Worm (Caenorhabditis elegans) whole organism, late embryonic: ENCODE measurements around the gene ghi-1.

Experiments
- T23F11.4 ChIP-seq: fragments of 200-800 bp; sonication (Bioruptor generic); optimal IDR thresholded peaks from 2 replicates; lab custom pipeline; 2018; ENCODE audit warnings: mild to moderate bottlenecking, missing genetic modification characterization, missing compliant biosample characterization
- ahr-1 ChIP-seq: sonication (generic microtip); optimal IDR thresholded peaks from 2 replicates; lab custom pipeline; 2016; ENCODE audit warnings: missing genetic modification characterization, missing compliant biosample characterization
- elt-2 ChIP-seq: sonication (generic microtip); optimal IDR thresholded peaks from 2 replicates; lab custom pipeline; 2016; ENCODE audit warnings: missing genetic modification reagents, missing genetic modification characterization, missing compliant biosample characterization
- eyg-1 ChIP-seq: sonication (generic microtip); optimal IDR thresholded peaks from 2 replicates; lab custom pipeline; 2016; ENCODE audit warnings: missing genotype, missing genetic modification characterization, missing compliant biosample characterization
- pat-9 ChIP-seq: fragments of 200-800 bp; sonication (Bioruptor generic); optimal IDR thresholded peaks from 2 replicates; lab custom pipeline; 2018; ENCODE audit warnings: mild to moderate bottlenecking, missing genetic modification characterization, moderate library complexity, missing compliant biosample characterization

DNA sequence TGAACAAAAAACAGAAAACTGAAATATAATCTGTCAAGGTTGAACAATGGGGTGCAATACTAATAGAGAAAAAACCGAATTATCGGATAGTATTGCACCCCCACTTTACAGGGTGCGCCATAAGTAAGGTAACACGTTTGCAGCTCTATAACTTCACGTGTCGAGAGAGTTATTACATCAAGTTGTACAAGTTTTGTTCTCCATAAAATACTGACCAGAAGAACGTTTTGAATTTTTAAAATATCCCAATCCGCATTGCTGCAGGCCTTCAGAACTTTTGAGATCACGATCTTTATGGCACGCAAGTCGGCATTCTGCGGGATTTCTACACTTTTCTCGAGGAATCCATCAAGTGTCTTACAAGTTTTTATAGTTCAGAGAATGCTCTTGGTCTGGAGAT, 8.7 kb upstream of the ghi-1 start:
- TF ChIP-seq eyg-1 (tag; lab: Kevin White, UChicago) (no peak), elt-2 (tag; lab: Kevin White, UChicago) (no peak), pat-9 (tag; lab: Kevin White, UChicago) (no peak), ahr-1 (tag; lab: Kevin White, UChicago) (no peak), T23F11.4 (no peak)
